Worm (Caenorhabditis elegans): ENCODE measurements around the gene H39E23.2.

DNA sequence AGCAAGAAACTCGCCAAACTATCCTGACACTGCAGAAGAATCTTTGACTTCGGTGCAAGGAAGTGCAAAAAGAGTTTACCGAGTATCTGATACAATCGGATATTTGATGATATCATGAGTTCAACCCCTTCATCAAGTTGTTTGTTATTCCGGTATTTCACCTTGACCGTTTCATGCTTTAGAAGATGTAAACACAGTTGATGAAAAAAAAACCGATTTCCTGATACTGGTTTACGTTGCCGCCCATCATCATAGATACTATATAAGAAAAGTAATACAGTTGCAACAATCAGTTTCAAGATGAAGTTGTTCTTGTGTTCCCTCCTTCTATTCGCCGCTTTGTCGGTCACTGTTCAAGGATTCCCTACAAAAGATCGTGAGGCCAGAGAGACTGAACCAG, 2.6 kb upstream of the H39E23.2 start, which contains the start of gene H39E23.3:
- TF ChIP-seq mml-1 (tag; optimal IDR thresholded peaks at IDR 0.05) (no peak), jun-1 (tag; optimal IDR thresholded peaks at IDR 0.05) (no peak), ZK546.5 (tag; optimal IDR thresholded peaks at IDR 0.05) (no peak), fkh-10 (GFP tag; optimal IDR thresholded peaks at IDR 0.05) (no peak), lin-39 (tag; optimal IDR thresholded peaks at IDR 0.05) (no peak), ceh-9 (tag; optimal IDR thresholded peaks at IDR 0.05) (no peak)
